Fruit fly (Drosophila melanogaster) whole organism, wandering third instar larva: ENCODE results near the gene Ptp61F.

Experiments
- Abd-B ChIP-seq: fragments of >200 bp; optimal IDR thresholded peaks from 2 replicates; lab custom pipeline; 2017; ENCODE audit warnings: missing biosample characterization, missing genetic modification characterization
- CG32264 ChIP-seq: fragments of 200-800 bp; sonication (Bioruptor generic); optimal IDR thresholded peaks from 2 replicates; lab custom pipeline; 2016; ENCODE audit warnings: missing biosample characterization, missing genetic modification characterization
- CG9705 ChIP-seq: fragments of 200-800 bp; sonication (Bioruptor generic); optimal IDR thresholded peaks from 2 replicates; lab custom pipeline; 2018; ENCODE audit warnings: missing biosample characterization, mild to moderate bottlenecking, missing genetic modification characterization
- CrebA ChIP-seq: fragments of 200-800 bp; sonication (Bioruptor generic); optimal IDR thresholded peaks from 2 replicates; lab custom pipeline; 2016; ENCODE audit warnings: missing biosample characterization, mild to moderate bottlenecking, missing genetic modification characterization, borderline replicate concordance
- Dfd ChIP-seq: fragments of >200 bp; optimal IDR thresholded peaks from 2 replicates; lab custom pipeline; 2017; ENCODE audit warnings: missing biosample characterization, missing genetic modification characterization
- Dif ChIP-seq: fragments of 200-275, 200-300 bp; sonication (Bioruptor generic); optimal IDR thresholded peaks from 2 replicates; lab custom pipeline; 2018; ENCODE audit warnings: missing biosample characterization, missing genetic modification characterization; ENCODE audit not compliant: partially characterized antibody
- GATAd ChIP-seq: sonication (Bioruptor generic); optimal IDR thresholded peaks from 2 replicates; lab custom pipeline; 2016; ENCODE audit warnings: missing biosample characterization, missing genetic modification characterization
- HLH106 ChIP-seq: fragments of 200-800 bp; optimal IDR thresholded peaks from 3 replicates; lab custom pipeline; 2019; ENCODE audit warnings: missing biosample characterization, mild to moderate bottlenecking, missing genetic modification characterization, moderate library complexity
- Hnf4 ChIP-seq: fragments of 200-800 bp; sonication (Bioruptor generic); optimal IDR thresholded peaks from 2 replicates; lab custom pipeline; 2016; ENCODE audit warnings: missing biosample characterization, mild to moderate bottlenecking, missing genetic modification characterization
- Hr78 ChIP-seq: fragments of >200 bp; optimal IDR thresholded peaks from 2 replicates; lab custom pipeline; 2017; ENCODE audit warnings: missing biosample characterization, missing genetic modification characterization
- Hr83 ChIP-seq: fragments of 200-300 bp; sonication (Bioruptor generic); optimal IDR thresholded peaks from 2 replicates; lab custom pipeline; 2016; ENCODE audit warnings: missing biosample characterization, mild to moderate bottlenecking, missing genetic modification characterization, moderate library complexity; ENCODE audit not compliant: poor library complexity, severe bottlenecking
- Jra ChIP-seq: sonication (Bioruptor generic); optimal IDR thresholded peaks from 2 replicates; lab custom pipeline; 2016; ENCODE audit warnings: missing biosample characterization, missing genetic modification characterization
- Mio ChIP-seq: sonication (Bioruptor generic); optimal IDR thresholded peaks from 2 replicates; lab custom pipeline; 2016; ENCODE audit warnings: missing biosample characterization, missing genetic modification characterization
- Myc ChIP-seq: fragments of >200 bp; optimal IDR thresholded peaks from 2 replicates; lab custom pipeline; 2017
- N ChIP-seq: fragments of >200 bp; optimal IDR thresholded peaks from 2 replicates; lab custom pipeline; 2018; ENCODE audit warnings: missing biosample characterization, missing external identifiers, missing genetic modification characterization
- OdsH ChIP-seq: fragments of 200-800 bp; sonication (Bioruptor generic); optimal IDR thresholded peaks from 2 replicates; lab custom pipeline; 2016; ENCODE audit warnings: missing biosample characterization, mild to moderate bottlenecking, missing genetic modification characterization
- Rel ChIP-seq, 2 experiments: fragments of 200-800 bp; sonication (Bioruptor generic) in 1 of 2; optimal IDR thresholded peaks; 2 replicates in 1 of 2; 3 replicates in 1 of 2; lab custom pipeline; 2016 to 2019; ENCODE audit warnings: mild to moderate bottlenecking in 2 of 2, missing biosample characterization in 2 of 2, missing genetic modification characterization in 2 of 2, moderate library complexity in 1 of 2
- Sp1 ChIP-seq: fragments of 200-800 bp; sonication (Bioruptor generic); optimal IDR thresholded peaks from 3 replicates; lab custom pipeline; 2019; ENCODE audit warnings: missing biosample characterization, mild to moderate bottlenecking, missing genetic modification characterization, moderate library complexity
- Vsx2 ChIP-seq: fragments of 200-300, 225-300 bp; sonication (Bioruptor generic); optimal IDR thresholded peaks from 2 replicates; lab custom pipeline; 2018; ENCODE audit warnings: missing biosample characterization, missing genetic modification characterization; ENCODE audit not compliant: partially characterized antibody
- br ChIP-seq: fragments of 200-800 bp; sonication (Bioruptor generic); optimal IDR thresholded peaks from 2 replicates; lab custom pipeline; 2016; ENCODE audit warnings: missing biosample characterization, missing genetic modification characterization
- brk ChIP-seq: fragments of 200-800 bp; sonication (Bioruptor generic); optimal IDR thresholded peaks from 2 replicates; lab custom pipeline; 2016; ENCODE audit warnings: missing biosample characterization, mild to moderate bottlenecking, missing genetic modification characterization
- dl ChIP-seq, 2 experiments: fragments of 175-275, 200-275 bp in 1 of 2; fragments of 200-275 bp in 1 of 2; sonication (Bioruptor generic); optimal IDR thresholded peaks; lab custom pipeline; 2018; ENCODE audit warnings: mild to moderate bottlenecking in 2 of 2, missing biosample characterization in 2 of 2, missing genetic modification characterization in 2 of 2, moderate library complexity in 2 of 2; ENCODE audit not compliant: partially characterized antibody in 2 of 2, insufficient read depth in 1 of 2
- dmrt93B ChIP-seq: fragments of 200-800 bp; sonication (Bioruptor generic); optimal IDR thresholded peaks from 2 replicates; lab custom pipeline; 2018; ENCODE audit warnings: missing biosample characterization, mild to moderate bottlenecking, missing genetic modification characterization
- dsf ChIP-seq: sonication (Bioruptor generic); optimal IDR thresholded peaks from 2 replicates; lab custom pipeline; 2016; ENCODE audit warnings: missing biosample characterization, missing genetic modification characterization, borderline replicate concordance
- ey ChIP-seq: fragments of 200-800 bp; sonication (Bioruptor generic); optimal IDR thresholded peaks from 2 replicates; lab custom pipeline; 2016; ENCODE audit warnings: missing biosample characterization, missing genetic modification characterization
- foxo ChIP-seq, 2 experiments: fragments of 200-800 bp; sonication (Bioruptor generic); optimal IDR thresholded peaks; 2 replicates in 1 of 2; 3 replicates in 1 of 2; lab custom pipeline; 2016 to 2017; ENCODE audit warnings: missing biosample characterization in 2 of 2, missing genetic modification characterization in 2 of 2
- fru ChIP-seq: fragments of 200-800 bp; sonication (Bioruptor generic); optimal IDR thresholded peaks from 3 replicates; lab custom pipeline; 2016; ENCODE audit warnings: missing biosample characterization, mild to moderate bottlenecking, missing genetic modification characterization
- h ChIP-seq: fragments of 200-800 bp; sonication (Bioruptor generic); optimal IDR thresholded peaks from 3 replicates; lab custom pipeline; 2016; ENCODE audit warnings: missing biosample characterization, mild to moderate bottlenecking, missing genetic modification characterization
- jim ChIP-seq: fragments of 175-275, 200-325 bp; sonication (Bioruptor generic); optimal IDR thresholded peaks from 2 replicates; lab custom pipeline; 2016; ENCODE audit warnings: missing biosample characterization, mild to moderate bottlenecking, missing genetic modification characterization
- lola ChIP-seq: fragments of >200 bp; optimal IDR thresholded peaks from 2 replicates; lab custom pipeline; 2017; ENCODE audit warnings: missing biosample characterization, missing genetic modification characterization
- pan ChIP-seq: fragments of >200 bp; optimal IDR thresholded peaks from 2 replicates; lab custom pipeline; 2017
- psq ChIP-seq: fragments of 200-800 bp; sonication (Bioruptor generic); optimal IDR thresholded peaks from 3 replicates; lab custom pipeline; 2017; ENCODE audit warnings: missing biosample characterization, mild to moderate bottlenecking, missing genetic modification characterization, moderate library complexity
- rgr ChIP-seq: fragments of 200-800 bp; sonication (Bioruptor generic); optimal IDR thresholded peaks from 3 replicates; lab custom pipeline; 2016; ENCODE audit warnings: missing biosample characterization, mild to moderate bottlenecking, missing genetic modification characterization
- sage ChIP-seq: fragments of 200-800 bp; sonication (Bioruptor generic); optimal IDR thresholded peaks from 2 replicates; lab custom pipeline; 2016; ENCODE audit warnings: missing biosample characterization, mild to moderate bottlenecking, missing genetic modification characterization
- sv ChIP-seq: fragments of 200-800 bp; sonication (Bioruptor generic); optimal IDR thresholded peaks from 3 replicates; lab custom pipeline; 2016; ENCODE audit warnings: missing biosample characterization, missing genetic modification characterization
- tai ChIP-seq: sonication (Bioruptor generic); optimal IDR thresholded peaks from 2 replicates; lab custom pipeline; 2016; ENCODE audit warnings: missing biosample characterization, missing genetic modification characterization
- usp ChIP-seq: fragments of >200 bp; optimal IDR thresholded peaks from 2 replicates; lab custom pipeline; 2017; ENCODE audit warnings: missing biosample characterization, missing genetic modification characterization
- woc ChIP-seq: sonication (Bioruptor generic); optimal IDR thresholded peaks from 2 replicates; lab custom pipeline; 2016; ENCODE audit warnings: missing biosample characterization, mild to moderate bottlenecking, missing genetic modification characterization

Ptp61F gene

DNA sequence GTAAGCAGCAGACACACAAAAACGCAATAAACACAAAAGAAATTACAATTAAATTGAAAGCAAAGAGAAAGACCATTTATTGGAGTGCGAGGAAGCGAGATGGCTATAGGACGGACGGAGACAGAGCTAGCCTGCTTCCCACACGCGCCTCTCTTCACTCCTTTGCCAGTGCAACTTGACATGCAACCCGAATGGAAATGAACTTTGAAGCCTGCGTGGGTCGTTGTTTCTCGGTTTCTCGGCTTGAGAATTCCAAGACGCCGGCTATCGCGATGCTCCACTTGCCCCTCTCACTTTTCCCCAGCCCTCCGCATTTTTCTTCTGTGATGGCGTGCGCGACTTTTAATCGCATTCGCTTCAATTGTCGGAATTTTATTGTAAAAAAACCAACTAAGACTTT, 94.1 kb downstream of the Ptp61F start:
- TF ChIP-seq brk (GFP tag; lab: Kevin White, UChicago) (no peak), OdsH (GFP tag; lab: Kevin White, UChicago) (no peak), Jra (GFP tag; lab: Kevin White, UChicago) (no peak), fru (no peak), pan (lab: Kevin White, UChicago) (no peak), rgr (no peak), Hnf4 (GFP tag; lab: Kevin White, UChicago) (no peak), ey (GFP tag; lab: Kevin White, UChicago) (no peak), Hr78 (GFP tag; lab: Kevin White, UChicago) (no peak), HLH106 (tag; lab: Kevin White, UChicago) (no peak), h (GFP tag; lab: Kevin White, UChicago) (no peak)
- TF ChIP-seq, all 38 proteins: peak for 0

DNA sequence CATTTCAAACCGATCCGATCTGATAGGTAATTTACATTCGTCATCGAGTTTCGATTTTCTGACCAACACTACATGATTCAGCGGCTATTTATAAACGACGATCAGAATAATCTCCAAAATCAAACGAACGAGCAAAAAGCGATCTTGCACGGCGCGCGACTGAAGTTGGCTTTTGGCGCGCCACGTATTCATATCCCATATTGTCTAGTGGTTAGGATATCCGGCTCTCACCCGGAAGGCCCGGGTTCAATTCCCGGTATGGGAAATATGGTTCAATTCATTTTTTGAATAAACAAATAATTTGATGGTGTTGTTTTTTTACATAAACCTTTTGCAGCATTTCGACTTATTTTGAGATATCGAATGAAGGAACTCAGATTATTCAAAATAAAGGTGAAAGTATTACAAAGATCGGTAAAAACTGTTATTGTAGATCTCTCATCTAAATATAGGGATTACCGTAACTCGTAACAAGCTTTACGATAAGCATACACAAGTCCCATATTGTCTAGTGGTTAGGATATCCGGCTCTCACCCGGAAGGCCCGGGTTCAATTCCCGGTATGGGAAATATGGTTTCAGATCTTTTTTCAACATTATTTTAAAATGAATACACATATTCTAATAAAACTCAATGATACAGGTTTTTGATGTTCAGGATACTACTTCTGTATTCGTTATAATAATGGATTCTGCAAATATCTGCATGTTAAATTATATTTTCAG, 95.2 kb downstream of the Ptp61F start:
- TF ChIP-seq Myc, result no peak
- TF ChIP-seq Rel (GFP tag; optimal IDR thresholded peaks at IDR 0.05; lab: Kevin White, UChicago), result no peak
- no peak for TF ChIP-seq Rel (tag; optimal IDR thresholded peaks at IDR 0.05; lab: Kevin White, UChicago)
- no peak for TF ChIP-seq Dif (GFP tag; lab: Kevin White, UChicago)
- no peak for TF ChIP-seq dsf (GFP tag; lab: Kevin White, UChicago)
- no peak for TF ChIP-seq h (GFP tag; lab: Kevin White, UChicago)
- no peak for TF ChIP-seq GATAd (GFP tag; lab: Kevin White, UChicago)
- TF ChIP-seq CG32264 (GFP tag; lab: Kevin White, UChicago), result no peak
- TF ChIP-seq dmrt93B (GFP tag; lab: Kevin White, UChicago), result no peak
- TF ChIP-seq CrebA (GFP tag; lab: Kevin White, UChicago), result peak; percentile 63

DNA sequence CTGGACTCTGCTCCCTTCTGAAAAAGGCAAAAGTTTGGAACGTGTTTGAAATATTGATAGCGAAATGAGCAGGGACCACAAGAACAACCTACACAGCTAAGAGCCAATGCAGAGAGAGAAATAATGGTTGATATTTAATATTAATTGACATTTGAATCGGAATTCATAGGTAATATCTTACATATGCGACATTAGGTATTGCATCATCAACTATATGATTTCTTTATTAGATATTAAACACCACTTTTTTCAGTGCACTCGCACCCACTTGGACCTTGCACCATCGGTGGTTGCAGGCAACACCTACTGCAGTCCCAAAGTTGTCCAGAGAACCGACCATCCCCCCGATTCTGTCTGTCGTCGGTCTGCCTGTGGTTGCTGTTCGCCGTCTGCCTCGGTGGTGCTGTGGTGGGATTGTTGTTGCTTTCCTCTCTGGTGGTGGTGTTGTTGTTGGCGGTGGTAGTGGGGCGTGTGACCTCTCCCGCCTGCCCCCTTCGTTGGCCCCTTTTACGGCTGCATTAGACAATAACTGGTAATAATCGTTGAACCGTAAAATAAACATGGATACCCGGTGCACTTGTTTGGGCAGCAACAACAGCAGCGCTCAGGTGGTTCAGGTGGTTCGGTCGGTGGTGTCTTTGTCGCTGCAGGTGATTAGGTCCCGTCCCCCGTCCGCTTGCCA, 96.1 kb downstream of the Ptp61F start:
- peak; percentile 83 for TF ChIP-seq h (GFP tag; lab: Kevin White, UChicago)
- TF ChIP-seq Mio (GFP tag; lab: Kevin White, UChicago), result no peak
- TF ChIP-seq sage (GFP tag; lab: Kevin White, UChicago), result no peak
- no peak for TF ChIP-seq Hr83 (GFP tag; lab: Kevin White, UChicago)
- TF ChIP-seq HLH106 (tag; lab: Kevin White, UChicago), result peak; percentile 80
- peak; percentile 63 for TF ChIP-seq woc
- TF ChIP-seq tai (GFP tag; lab: Kevin White, UChicago), result peak; percentile 4
- no peak for TF ChIP-seq lola
- TF ChIP-seq jim (GFP tag; lab: Kevin White, UChicago), result no peak
- peak in 1 of 2 experiments; percentile 71 for TF ChIP-seq foxo (GFP tag; optimal IDR thresholded peaks at IDR 0.05; lab: Kevin White, UChicago)
- TF ChIP-seq fru, result peak; percentile 81
- TF ChIP-seq Myc, result no peak
- peak; percentile 39 for TF ChIP-seq sv (GFP tag; lab: Kevin White, UChicago)
- no peak for TF ChIP-seq Hr78 (GFP tag; lab: Kevin White, UChicago)
- TF ChIP-seq dsf (GFP tag; lab: Kevin White, UChicago), result peak; percentile 25
- TF ChIP-seq br (GFP tag; lab: Kevin White, UChicago), result peak; percentile 76
- no peak for TF ChIP-seq N (GFP tag; lab: Kevin White, UChicago)
- TF ChIP-seq Hnf4 (GFP tag; lab: Kevin White, UChicago), result peak; percentile 83
- TF ChIP-seq CG9705, result peak; percentile 32
- peak; percentile 11 for TF ChIP-seq brk (GFP tag; lab: Kevin White, UChicago)
- no peak for TF ChIP-seq Abd-B (GFP tag; lab: Kevin White, UChicago)
- TF ChIP-seq OdsH (GFP tag; lab: Kevin White, UChicago), result peak; percentile 75
- TF ChIP-seq GATAd (GFP tag; lab: Kevin White, UChicago), result no peak
- no peak for TF ChIP-seq Dfd (GFP tag; lab: Kevin White, UChicago)
- no peak for TF ChIP-seq dl (GFP tag; optimal IDR thresholded peaks at IDR 0.05; lab: Kevin White, UChicago; ENCODE audit: insufficient read depth in 1 of 2, partially characterized antibody in 2 of 2)
- peak; percentile 65 for TF ChIP-seq Jra (GFP tag; lab: Kevin White, UChicago)
- no peak for TF ChIP-seq Dif (GFP tag; lab: Kevin White, UChicago)
- TF ChIP-seq Rel (GFP tag; optimal IDR thresholded peaks at IDR 0.05; lab: Kevin White, UChicago), result no peak
- no peak for TF ChIP-seq Rel (tag; optimal IDR thresholded peaks at IDR 0.05; lab: Kevin White, UChicago)
- TF ChIP-seq rgr, result peak; percentile 75
- TF ChIP-seq CG32264 (GFP tag; lab: Kevin White, UChicago), result peak; percentile 57
- no peak for TF ChIP-seq Vsx2 (GFP tag; lab: Kevin White, UChicago)
- TF ChIP-seq dmrt93B (GFP tag; lab: Kevin White, UChicago), result peak; percentile 40
- TF ChIP-seq pan (lab: Kevin White, UChicago), result no peak
- peak; percentile 72 for TF ChIP-seq ey (GFP tag; lab: Kevin White, UChicago)
- peak; percentile 84 for TF ChIP-seq Sp1 (GFP tag; lab: Kevin White, UChicago)
- TF ChIP-seq psq (GFP tag; lab: Kevin White, UChicago), result peak; percentile 70
- no peak for TF ChIP-seq CrebA (GFP tag; lab: Kevin White, UChicago)
- no peak for TF ChIP-seq usp
